Worm (Caenorhabditis elegans): ENCODE measurements around the gene Y27F2A.9.

ce11 chrII:3172176-3172575 is 19.3 kb downstream of the Y27F2A.9 start, which contains the start of gene Y27F2A.10:
- TF ChIP-seq nhr-12 (tag; optimal IDR thresholded peaks at IDR 0.05), result no peak
- TF ChIP-seq M03D4.4 (tag; optimal IDR thresholded peaks at IDR 0.05), result no peak
- no peak for TF ChIP-seq mab-5 (tag; optimal IDR thresholded peaks at IDR 0.05)
- TF ChIP-seq bed-3 (GFP tag; optimal IDR thresholded peaks at IDR 0.05), result no peak
- no peak for TF ChIP-seq nhr-76 (tag; optimal IDR thresholded peaks at IDR 0.05)
- TF ChIP-seq snpc-4 (tag; optimal IDR thresholded peaks at IDR 0.05), result no peak
- no peak for TF ChIP-seq unc-62 (GFP tag; optimal IDR thresholded peaks at IDR 0.05)
- no peak for TF ChIP-seq elt-1 (tag; optimal IDR thresholded peaks at IDR 0.05; ENCODE audit: borderline replicate concordance, insufficient read depth)
- no peak for TF ChIP-seq unc-39 (tag; optimal IDR thresholded peaks at IDR 0.05)
